Fruit fly (Drosophila melanogaster) whole organism, embryonic: ENCODE data around the gene Phs.

ENCODE experiments used
- CG10267 ChIP-seq: fragments of 200-800 bp; sonication (Bioruptor generic); optimal IDR thresholded peaks from 2 replicates; lab custom pipeline; 2018; ENCODE audit warnings: missing biosample characterization, mild to moderate bottlenecking, missing genetic modification characterization, moderate library complexity
- CG10543 ChIP-seq: fragments of 200-800 bp; sonication (Bioruptor generic); optimal IDR thresholded peaks from 3 replicates; lab custom pipeline; 2017; ENCODE audit warnings: missing biosample characterization, mild to moderate bottlenecking, missing genetic modification characterization, moderate library complexity
- CG1233 ChIP-seq: fragments of 200-800 bp; sonication (Bioruptor generic); optimal IDR thresholded peaks from 4 replicates; lab custom pipeline; 2018; ENCODE audit warnings: missing biosample characterization, mild to moderate bottlenecking, missing genetic modification characterization
- CG13424 ChIP-seq: fragments of 200-800 bp; sonication (Bioruptor generic); optimal IDR thresholded peaks from 2 replicates; lab custom pipeline; 2019; ENCODE audit warnings: missing biosample characterization, mild to moderate bottlenecking, missing genetic modification characterization, moderate library complexity
- CG14050 ChIP-seq: fragments of 200-800 bp; sonication (Bioruptor generic); IDR thresholded peaks from 3 replicates; pipeline ENCODE4 v1.3.6; 2022; ENCODE audit warnings: missing biosample characterization, missing genetic modification characterization
- CG14710 ChIP-seq: fragments of 200-800 bp; sonication (Bioruptor generic); optimal IDR thresholded peaks from 3 replicates; lab custom pipeline; 2019; ENCODE audit warnings: missing biosample characterization, mild to moderate bottlenecking, missing genetic modification characterization, moderate library complexity
- CG14860 ChIP-seq: fragments of 200-800 bp; sonication (Bioruptor generic); IDR thresholded peaks from 3 replicates; pipeline ENCODE4 v1.3.6; 2022; ENCODE audit warnings: missing biosample characterization, missing genetic modification characterization; ENCODE audit not compliant: partially characterized antibody
- CG15514 ChIP-seq: fragments of 200-800 bp; sonication (Bioruptor generic); optimal IDR thresholded peaks from 3 replicates; lab custom pipeline; 2017; ENCODE audit warnings: missing biosample characterization, missing genetic modification characterization, mild to moderate bottlenecking, moderate library complexity, missing genetic modification reagents
- CG1603 ChIP-seq: fragments of 200-800 bp; sonication (Bioruptor generic); optimal IDR thresholded peaks from 2 replicates; lab custom pipeline; 2019; ENCODE audit warnings: missing biosample characterization, mild to moderate bottlenecking, missing genetic modification characterization, moderate library complexity
- CG17612 ChIP-seq: fragments of 200-800 bp; sonication (Bioruptor generic); IDR thresholded peaks from 2 replicates; pipeline ENCODE4 v1.3.6; 2022; ENCODE audit warnings: missing biosample characterization, missing genetic modification characterization
- CG17829 ChIP-seq: fragments of 200-800 bp; optimal IDR thresholded peaks from 2 replicates; lab custom pipeline; 2019; ENCODE audit warnings: missing biosample characterization, mild to moderate bottlenecking, missing genetic modification characterization, moderate library complexity
- CG2712 ChIP-seq: fragments of 200-800 bp; optimal IDR thresholded peaks from 3 replicates; lab custom pipeline; 2019; ENCODE audit warnings: missing biosample characterization, mild to moderate bottlenecking, missing genetic modification characterization, moderate library complexity
- CG34224 ChIP-seq: fragments of 200-800 bp; sonication (Bioruptor generic); IDR thresholded peaks from 3 replicates; pipeline ENCODE4 v1.3.6; 2022; ENCODE audit warnings: missing biosample characterization, missing genetic modification characterization; ENCODE audit not compliant: partially characterized antibody
- CG42726 ChIP-seq: fragments of 200-800 bp; sonication (Bioruptor generic); IDR thresholded peaks from 2 replicates; pipeline ENCODE4 v1.3.6; 2022; ENCODE audit warnings: missing biosample characterization, missing genetic modification characterization; ENCODE audit not compliant: partially characterized antibody
- CG5953 ChIP-seq: fragments of 200-800 bp; sonication (Bioruptor generic); IDR thresholded peaks from 2 replicates; pipeline ENCODE4 v1.3.6; 2022; ENCODE audit warnings: missing biosample characterization, missing genetic modification characterization
- CG7745 ChIP-seq: fragments of 200-800 bp; sonication (Bioruptor generic); optimal IDR thresholded peaks from 2 replicates; lab custom pipeline; 2018; ENCODE audit warnings: missing biosample characterization, mild to moderate bottlenecking, missing genetic modification characterization, moderate library complexity
- CG8765 ChIP-seq: fragments of 200-800 bp; sonication (Bioruptor generic); IDR thresholded peaks from 2 replicates; pipeline ENCODE4 v1.3.6; 2022; ENCODE audit warnings: missing biosample characterization, missing genetic modification characterization
- Dp ChIP-seq: fragments of 200-800 bp; sonication (Bioruptor generic); optimal IDR thresholded peaks from 2 replicates; lab custom pipeline; 2018; ENCODE audit warnings: missing biosample characterization, mild to moderate bottlenecking, missing genetic modification characterization, moderate library complexity
- Dref ChIP-seq: fragments of 200-800 bp; sonication (Bioruptor generic); IDR thresholded peaks from 2 replicates; pipeline ENCODE4 v1.3.6; 2022; ENCODE audit warnings: missing biosample characterization, missing genetic modification characterization
- Fer1 ChIP-seq: fragments of 200-800 bp; sonication (Bioruptor generic); optimal IDR thresholded peaks from 2 replicates; lab custom pipeline; 2017; ENCODE audit warnings: missing biosample characterization, mild to moderate bottlenecking, missing genetic modification characterization
- Fer2 ChIP-seq: fragments of 200-800 bp; sonication (Bioruptor generic); optimal IDR thresholded peaks from 2 replicates; lab custom pipeline; 2018; ENCODE audit warnings: missing biosample characterization, mild to moderate bottlenecking, missing genetic modification characterization, moderate library complexity
- Gsc ChIP-seq: fragments of 200-800 bp; sonication (Bioruptor generic); IDR thresholded peaks from 2 replicates; pipeline ENCODE4 v1.3.6; 2022; ENCODE audit warnings: missing biosample characterization, missing genetic modification characterization
- HmgZ ChIP-seq: fragments of 200-800 bp; sonication (Bioruptor generic); optimal IDR thresholded peaks from 2 replicates; lab custom pipeline; 2018; ENCODE audit warnings: missing biosample characterization, mild to moderate bottlenecking, missing genetic modification characterization
- Lhr ChIP-seq: fragments of 200-800 bp; sonication (Bioruptor generic); optimal IDR thresholded peaks from 3 replicates; lab custom pipeline; 2017; ENCODE audit warnings: mild to moderate bottlenecking, missing biosample characterization, missing genetic modification reagents, missing genetic modification characterization
- MESR4 ChIP-seq: fragments of 200-800 bp; sonication (Bioruptor generic); optimal IDR thresholded peaks from 2 replicates; lab custom pipeline; 2018; ENCODE audit warnings: missing biosample characterization, mild to moderate bottlenecking, missing genetic modification characterization, moderate library complexity
- Myb ChIP-seq: fragments of 200-800 bp; sonication (Bioruptor generic); optimal IDR thresholded peaks from 2 replicates; lab custom pipeline; 2016; ENCODE audit warnings: missing biosample characterization, missing genetic modification characterization
- Opbp ChIP-seq: fragments of 200-800 bp; sonication (Bioruptor generic); IDR thresholded peaks from 3 replicates; pipeline ENCODE4 v1.3.6; 2022; ENCODE audit warnings: missing biosample characterization, missing genetic modification characterization; ENCODE audit not compliant: partially characterized antibody
- bbx ChIP-seq: fragments of 200-800 bp; sonication (Bioruptor generic); IDR thresholded peaks from 2 replicates; pipeline ENCODE4 v1.3.6; 2022; ENCODE audit warnings: missing biosample characterization, missing genetic modification characterization; ENCODE audit not compliant: partially characterized antibody
- chinmo ChIP-seq: fragments of 200-800 bp; sonication (Bioruptor generic); IDR thresholded peaks from 4 replicates; pipeline ENCODE4 v1.3.6; 2022; ENCODE audit warnings: missing biosample characterization, missing genetic modification characterization; ENCODE audit not compliant: partially characterized antibody
- danr ChIP-seq: fragments of 200-800 bp; sonication (Bioruptor generic); IDR thresholded peaks from 2 replicates; pipeline ENCODE4 v1.3.6; 2022; ENCODE audit warnings: missing biosample characterization, missing genetic modification characterization
- disco-r ChIP-seq: fragments of 200-800 bp; sonication (Bioruptor generic); optimal IDR thresholded peaks from 2 replicates; lab custom pipeline; 2016; ENCODE audit warnings: missing biosample characterization, missing genetic modification characterization
- gfzf ChIP-seq: fragments of 200-800 bp; sonication (Bioruptor generic); optimal IDR thresholded peaks from 2 replicates; lab custom pipeline; 2016; ENCODE audit warnings: missing biosample characterization, mild to moderate bottlenecking, missing genetic modification characterization, moderate library complexity
- hb ChIP-seq: fragments of 200-800 bp; sonication (Bioruptor generic); IDR thresholded peaks from 3 replicates; pipeline ENCODE4 v1.3.6; 2022; ENCODE audit warnings: missing biosample characterization, missing genetic modification characterization; ENCODE audit not compliant: partially characterized antibody
- inv ChIP-seq: fragments of 200-800 bp; sonication (Bioruptor generic); IDR thresholded peaks from 2 replicates; pipeline ENCODE4 v1.3.6; 2022; ENCODE audit warnings: missing biosample characterization, missing genetic modification characterization; ENCODE audit not compliant: partially characterized antibody
- jumu ChIP-seq: fragments of 200-800 bp; sonication (Bioruptor generic); optimal IDR thresholded peaks from 3 replicates; lab custom pipeline; 2016; ENCODE audit warnings: missing biosample characterization, missing genetic modification characterization
- lab ChIP-seq: fragments of 200-800 bp; sonication (Bioruptor generic); optimal IDR thresholded peaks from 3 replicates; lab custom pipeline; 2017; ENCODE audit warnings: missing biosample characterization, missing genetic modification characterization, mild to moderate bottlenecking, moderate library complexity, missing genetic modification reagents
- lbe ChIP-seq: fragments of 200-800 bp; sonication (Bioruptor generic); optimal IDR thresholded peaks from 2 replicates; lab custom pipeline; 2016; ENCODE audit warnings: missing biosample characterization, mild to moderate bottlenecking, missing genetic modification characterization
- nerfin-2 ChIP-seq: fragments of 200-800 bp; sonication (Bioruptor generic); IDR thresholded peaks from 2 replicates; pipeline ENCODE4 v1.3.6; 2022; ENCODE audit warnings: missing biosample characterization, missing genetic modification characterization; ENCODE audit not compliant: partially characterized antibody
- run ChIP-seq: fragments of 200-800 bp; sonication (Bioruptor generic); optimal IDR thresholded peaks from 3 replicates; lab custom pipeline; 2018; ENCODE audit warnings: missing biosample characterization, mild to moderate bottlenecking, missing genetic modification characterization
- slbo ChIP-seq: fragments of 200-800 bp; sonication (Bioruptor generic); IDR thresholded peaks from 2 replicates; pipeline ENCODE4 v1.3.6; 2022; ENCODE audit warnings: missing biosample characterization, missing genetic modification characterization
- slp2 ChIP-seq: fragments of 200-800 bp; sonication (Bioruptor generic); optimal IDR thresholded peaks from 2 replicates; lab custom pipeline; 2016; ENCODE audit warnings: missing biosample characterization, missing genetic modification characterization
- sna ChIP-seq: fragments of 200-800 bp; sonication (Bioruptor generic); IDR thresholded peaks from 2 replicates; pipeline ENCODE4 v1.3.6; 2022; ENCODE audit warnings: missing biosample characterization, missing genetic modification characterization; ENCODE audit not compliant: partially characterized antibody
- ssp ChIP-seq: fragments of 200-800 bp; sonication (Bioruptor generic); IDR thresholded peaks from 2 replicates; pipeline ENCODE4 v1.3.6; 2022; ENCODE audit warnings: missing biosample characterization, missing genetic modification characterization
- tap ChIP-seq: fragments of 200-800 bp; optimal IDR thresholded peaks from 3 replicates; lab custom pipeline; 2019; ENCODE audit warnings: missing biosample characterization, mild to moderate bottlenecking, missing genetic modification characterization, moderate library complexity
- tna ChIP-seq: fragments of 200-800 bp; sonication (Bioruptor generic); IDR thresholded peaks from 2 replicates; pipeline ENCODE4 v1.3.6; 2022; ENCODE audit warnings: missing biosample characterization, missing genetic modification characterization; ENCODE audit not compliant: partially characterized antibody
- trem ChIP-seq: fragments of 200-800 bp; optimal IDR thresholded peaks from 3 replicates; lab custom pipeline; 2019; ENCODE audit warnings: missing biosample characterization, mild to moderate bottlenecking, missing genetic modification characterization, moderate library complexity
- unc-4 ChIP-seq: fragments of 200-800 bp; sonication (Bioruptor generic); IDR thresholded peaks from 2 replicates; pipeline ENCODE4 v1.3.6; 2022; ENCODE audit warnings: missing biosample characterization, missing genetic modification characterization; ENCODE audit not compliant: partially characterized antibody
- zen ChIP-seq: fragments of 200-800 bp; sonication (Bioruptor generic); optimal IDR thresholded peaks from 3 replicates; lab custom pipeline; 2018; ENCODE audit warnings: missing biosample characterization, mild to moderate bottlenecking, missing genetic modification characterization, moderate library complexity
- zen2 ChIP-seq: fragments of 200-800 bp; sonication (Bioruptor generic); IDR thresholded peaks from 3 replicates; pipeline ENCODE4 v1.3.6; 2022; ENCODE audit warnings: missing biosample characterization, missing genetic modification characterization; ENCODE audit not compliant: partially characterized antibody

The Phs gene

DNA sequence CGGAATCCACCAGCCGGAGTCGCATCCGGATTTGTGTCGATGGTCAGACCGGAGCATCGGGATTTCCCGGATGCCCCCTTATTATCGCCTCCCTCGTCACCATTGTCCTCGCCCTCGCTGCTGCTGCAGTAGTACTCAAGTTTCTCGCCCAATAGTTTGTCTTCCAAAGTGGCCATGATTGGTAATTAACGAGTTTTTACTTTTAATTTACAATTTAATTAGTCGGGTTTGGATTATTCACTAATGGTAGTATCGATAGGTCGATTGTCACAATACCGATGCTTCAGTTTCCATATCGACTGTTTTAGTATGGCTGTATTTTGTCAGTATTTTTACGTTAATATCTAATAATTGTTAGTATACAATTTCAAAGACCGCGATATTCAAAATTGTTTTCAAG is 9.6 kb upstream of the Phs start, which contains the start of gene CG7650 (continued):
- TF ChIP-seq CG15514 (GFP tag; lab: Kevin White, UChicago) (no peak), Fer2 (tag; lab: Kevin White, UChicago) (no peak), slbo (GFP tag; lab: Robert Waterston, UW) (no peak), lab (GFP tag; lab: Kevin White, UChicago) (no peak), unc-4 (GFP tag; lab: Robert Waterston, UW) (peak; percentile 94), CG1603 (peak; percentile 39), danr (no peak), CG14050 (no peak), CG5953 (GFP tag; lab: Robert Waterston, UW) (no peak), disco-r (GFP tag; lab: Kevin White, UChicago) (no peak), CG7745 (tag; lab: Kevin White, UChicago) (peak; percentile 96), trem (tag; lab: Kevin White, UChicago) (peak; percentile 54), Opbp (GFP tag; lab: Robert Waterston, UW) (peak; percentile 88), CG10543 (GFP tag; lab: Kevin White, UChicago) (no peak), hb (GFP tag; lab: Robert Waterston, UW) (peak; percentile 81), CG14710 (tag; lab: Kevin White, UChicago) (peak; percentile 64), CG14860 (GFP tag; lab: Robert Waterston, UW) (peak; percentile 83), CG10267 (tag; lab: Kevin White, UChicago) (peak; percentile 74), MESR4 (peak; percentile 87), bbx (GFP tag; lab: Robert Waterston, UW) (peak; percentile 94), gfzf (GFP tag; lab: Kevin White, UChicago) (peak; percentile 66), inv (GFP tag; lab: Robert Waterston, UW) (peak; percentile 75), CG13424 (tag; lab: Kevin White, UChicago) (no peak), lbe (GFP tag; lab: Kevin White, UChicago) (peak; percentile 6), CG34224 (GFP tag; lab: Robert Waterston, UW) (peak; percentile 94), HmgZ (tag; lab: Kevin White, UChicago) (peak; percentile 37), run (tag; lab: Kevin White, UChicago) (no peak), zen2 (peak; percentile 93), slp2 (GFP tag; lab: Kevin White, UChicago) (peak; percentile 3), Gsc (no peak), zen (tag; lab: Kevin White, UChicago) (peak; percentile 77), Lhr (no peak), Fer1 (GFP tag; lab: Kevin White, UChicago) (peak; percentile 16), nerfin-2 (GFP tag; lab: Robert Waterston, UW) (peak; percentile 60; the same call in 1 of the 2 replicates), Myb (GFP tag; lab: Kevin White, UChicago) (peak; percentile 28), CG2712 (peak; percentile 22), Dp (GFP tag; lab: Kevin White, UChicago) (peak; percentile 93), sna (GFP tag; lab: Robert Waterston, UW) (peak; percentile 81), CG42726 (GFP tag; lab: Robert Waterston, UW) (peak; percentile 74; the same call in 1 of the 2 replicates), tap (no peak), ssp (GFP tag; lab: Robert Waterston, UW) (no peak), CG17829 (peak; percentile 34), Dref (GFP tag; lab: Robert Waterston, UW) (peak; percentile 91), jumu (GFP tag; lab: Kevin White, UChicago) (no peak), CG8765 (GFP tag; lab: Robert Waterston, UW) (no peak), CG17612 (GFP tag; lab: Robert Waterston, UW) (no peak), CG1233 (GFP tag; lab: Kevin White, UChicago) (no peak), chinmo (GFP tag; lab: Robert Waterston, UW) (peak; percentile 87; the same call in 2 of the 4 replicates), tna (GFP tag; lab: Robert Waterston, UW) (peak; percentile 69)
